Worm (Caenorhabditis elegans): ENCODE results near the gene M03E7.2.

DNA sequence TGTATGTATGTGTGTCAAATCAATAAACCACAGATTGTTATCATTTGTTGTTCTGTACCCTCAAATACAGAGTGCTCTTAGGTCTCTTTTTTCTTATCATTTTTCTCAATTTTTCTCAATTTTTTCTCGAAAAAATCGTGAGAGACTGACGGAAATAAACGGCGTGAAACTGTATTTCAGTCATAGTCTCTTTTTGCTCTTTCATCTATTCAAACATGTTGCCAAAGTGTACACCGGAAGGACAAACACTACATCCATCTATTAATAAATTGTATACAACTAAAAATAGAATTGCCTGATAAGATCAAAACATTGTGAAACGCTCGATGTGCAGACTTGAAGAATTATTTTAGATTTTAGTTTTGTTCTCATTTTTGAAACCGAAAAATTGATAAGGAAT, 17.0 kb downstream of the M03E7.2 start:
- TF ChIP-seq zag-1 (tag; optimal IDR thresholded peaks at IDR 0.05) (no peak), nhr-6 (tag; optimal IDR thresholded peaks at IDR 0.05) (no peak), dmd-4 (tag; optimal IDR thresholded peaks at IDR 0.05) (no peak), skn-1 (tag; optimal IDR thresholded peaks at IDR 0.05) (no peak), ama-1 (optimal IDR thresholded peaks at IDR 0.05) (no peak), ZK546.5 (tag; optimal IDR thresholded peaks at IDR 0.05) (no peak), egl-27 (tag; optimal IDR thresholded peaks at IDR 0.05) (no peak), nhr-23 (tag; optimal IDR thresholded peaks at IDR 0.05) (no peak), unc-62 (GFP tag; optimal IDR thresholded peaks at IDR 0.05) (no peak), R02D3.7 (tag; optimal IDR thresholded peaks at IDR 0.05) (no peak), lsy-2 (tag; optimal IDR thresholded peaks at IDR 0.05) (no peak)

Data from whole organism, L2 larva.